Fruit fly (Drosophila melanogaster): Measurements from ENCODE around the gene CG3918.
"Not testable (repeated sequence)": the region's sequence is repeated elsewhere in the genome, so short reads cannot be mapped to it uniquely, and the experiment has no call there.

CG3918 gene

dm6 chrX:6524217-6524616 is at the start of gene CG3918, which contains the start of gene CG42340:
Gene CG3918, plus strand, starts transcription at chrX:6524464.
Gene CG42340, minus strand, starts transcription at chrX:6524323.
- peak; percentile 42 for TF ChIP-seq Sox14 (GFP tag; optimal IDR thresholded peaks at IDR 0.05)
- TF ChIP-seq Gug (GFP tag; IDR thresholded peaks at IDR 0.05) = no peak
- TF ChIP-seq Ets96B (tag; optimal IDR thresholded peaks at IDR 0.05) = no peak
- no peak for TF ChIP-seq OdsH (GFP tag; optimal IDR thresholded peaks at IDR 0.05)
- peak; percentile 76 for TF ChIP-seq fkh (GFP tag; optimal IDR thresholded peaks at IDR 0.05)
- no peak for TF ChIP-seq fd59A (GFP tag; optimal IDR thresholded peaks at IDR 0.05)
- no peak for TF ChIP-seq CG3032 (tag; optimal IDR thresholded peaks at IDR 0.05)
- TF ChIP-seq CG8119 (GFP tag; IDR thresholded peaks at IDR 0.05) = no peak
- TF ChIP-seq ss (GFP tag; optimal IDR thresholded peaks at IDR 0.05) = no peak
- TF ChIP-seq Hr39 (GFP tag; optimal IDR thresholded peaks at IDR 0.05) = no peak
- TF ChIP-seq Blimp-1 (GFP tag; optimal IDR thresholded peaks at IDR 0.05) = no peak
- no peak for TF ChIP-seq Met (GFP tag; optimal IDR thresholded peaks at IDR 0.05)
- TF ChIP-seq Sox15 (GFP tag; optimal IDR thresholded peaks at IDR 0.05) = no peak
- TF ChIP-seq Eip75B (GFP tag; optimal IDR thresholded peaks at IDR 0.05) = no peak
- peak; percentile 71 for TF ChIP-seq CG1621 (tag; optimal IDR thresholded peaks at IDR 0.05)
- TF ChIP-seq spab (GFP tag; optimal IDR thresholded peaks at IDR 0.05) = no peak
- TF ChIP-seq CG6163 (GFP tag; IDR thresholded peaks at IDR 0.05) = no peak
- no peak for TF ChIP-seq CG16779 (tag; optimal IDR thresholded peaks at IDR 0.05)
- no peak for TF ChIP-seq lz (GFP tag; optimal IDR thresholded peaks at IDR 0.05)
- no peak for TF ChIP-seq CG10631 (GFP tag; optimal IDR thresholded peaks at IDR 0.05)
- TF ChIP-seq CG10669 (GFP tag; optimal IDR thresholded peaks at IDR 0.05) = no peak
- TF ChIP-seq eg (GFP tag; IDR thresholded peaks at IDR 0.05) = 0 out of 3 replicates have a peak, but pooled peaks have one; percentile 7
- TF ChIP-seq CG34406 (GFP tag; optimal IDR thresholded peaks at IDR 0.05) = peak; percentile 2
- TF ChIP-seq CG11762 (GFP tag; optimal IDR thresholded peaks at IDR 0.05; ENCODE audit: insufficient read depth) = no peak
- no peak for TF ChIP-seq Hr4 (GFP tag; optimal IDR thresholded peaks at IDR 0.05)
- no peak for TF ChIP-seq salr (GFP tag; optimal IDR thresholded peaks at IDR 0.05)
- no peak for TF ChIP-seq CG8632 (GFP tag; optimal IDR thresholded peaks at IDR 0.05)
- TF ChIP-seq CG31627 (GFP tag; optimal IDR thresholded peaks at IDR 0.05) = no peak
- TF ChIP-seq svp (GFP tag) = no peak
- no peak for TF ChIP-seq Ets21C (GFP tag; optimal IDR thresholded peaks at IDR 0.05)
- no peak for TF ChIP-seq CG6808 (GFP tag; optimal IDR thresholded peaks at IDR 0.05)
- no peak for TF ChIP-seq Lpt (GFP tag; optimal IDR thresholded peaks at IDR 0.05)

- TF ChIP-seq fkh, CG6792, Sox15 (GFP tag; optimal IDR thresholded peaks at IDR 0.05): not testable (repeated sequence)
Observed at dm6 chrX:6476867-6477266, 47.4 kb upstream of the CG3918 start, which contains the start of gene CG33666. Gene CG33666, minus strand, starts transcription at chrX:6476967.

dm6 chrX:6478749-6479148 is 45.5 kb upstream of the CG3918 start, which contains the start of gene CG33665:
Gene CG33665, minus strand, starts transcription at chrX:6478849.
- TF ChIP-seq dsx (GFP tag; optimal IDR thresholded peaks at IDR 0.05; ENCODE audit: poor library complexity, severe bottlenecking); eg (GFP tag; IDR thresholded peaks at IDR 0.05); pdm3 (GFP tag; optimal IDR thresholded peaks at IDR 0.05): not testable (repeated sequence)

dm6 chrX:6513193-6513592 is 11.1 kb upstream of the CG3918 start:
- TF ChIP-seq dac (GFP tag; optimal IDR thresholded peaks at IDR 0.05) = no peak
- no peak for TF ChIP-seq Sox14 (GFP tag; optimal IDR thresholded peaks at IDR 0.05)
- no peak for TF ChIP-seq CG8119 (GFP tag; IDR thresholded peaks at IDR 0.05)
- TF ChIP-seq pdm3 (GFP tag; optimal IDR thresholded peaks at IDR 0.05) = no peak
- TF ChIP-seq acj6 (GFP tag; optimal IDR thresholded peaks at IDR 0.05) = no peak
- no peak for TF ChIP-seq dsx (GFP tag; optimal IDR thresholded peaks at IDR 0.05; ENCODE audit: poor library complexity, severe bottlenecking)
- no peak for TF ChIP-seq eg (GFP tag; IDR thresholded peaks at IDR 0.05)
- no peak for TF ChIP-seq cyc (GFP tag; optimal IDR thresholded peaks at IDR 0.05)
- TF ChIP-seq CG10669 (GFP tag; optimal IDR thresholded peaks at IDR 0.05) = no peak
- TF ChIP-seq CG11294 (GFP tag; IDR thresholded peaks at IDR 0.05) = no peak
- TF ChIP-seq CG11762 (GFP tag; optimal IDR thresholded peaks at IDR 0.05; ENCODE audit: insufficient read depth) = no peak
- TF ChIP-seq lz (GFP tag; optimal IDR thresholded peaks at IDR 0.05) = no peak
- no peak for TF ChIP-seq CG8319 (GFP tag; optimal IDR thresholded peaks at IDR 0.05)
- TF ChIP-seq ss (GFP tag; optimal IDR thresholded peaks at IDR 0.05) = no peak
